Fruit fly (Drosophila melanogaster): Measurements from ENCODE around the gene CG3744.

dm6 chr3R:24888418-24888817 is 12.0 kb upstream of the CG3744 start:
- TF ChIP-seq gro (GFP tag; optimal IDR thresholded peaks at IDR 0.05) (no peak), H2.0 (GFP tag; IDR thresholded peaks at IDR 0.05) (no peak)

Measured in whole organism, embryonic.